Fruit fly (Drosophila melanogaster) whole organism, embryonic: Measurements from ENCODE around the gene BtbVII.

ENCODE experiments used
- Adf1 ChIP-seq: fragments of 200-800 bp; sonication (Bioruptor generic); IDR thresholded peaks from 2 replicates; pipeline ENCODE4 v1.3.6; 2022; ENCODE audit warnings: missing biosample characterization, missing genetic modification characterization
- BEAF-32 ChIP-seq: fragments of 200-800 bp; sonication (Bioruptor generic); optimal IDR thresholded peaks from 3 replicates; lab custom pipeline; 2017; ENCODE audit warnings: missing biosample characterization, missing genetic modification characterization, mild to moderate bottlenecking, moderate library complexity, missing genetic modification reagents
- Bteb2 ChIP-seq: fragments of 200-800 bp; sonication (Bioruptor generic); optimal IDR thresholded peaks from 2 replicates; lab custom pipeline; 2016; ENCODE audit warnings: missing biosample characterization, missing genetic modification characterization
- CG10321 ChIP-seq: fragments of 200-800 bp; sonication (Bioruptor generic); IDR thresholded peaks from 2 replicates; pipeline ENCODE4 v1.3.6; 2022; ENCODE audit warnings: missing biosample characterization, missing genetic modification characterization
- CG10431 ChIP-seq: fragments of 200-800 bp; sonication (Bioruptor generic); optimal IDR thresholded peaks from 3 replicates; lab custom pipeline; 2018; ENCODE audit warnings: missing biosample characterization, mild to moderate bottlenecking, missing genetic modification characterization
- CG10959 ChIP-seq: fragments of 200-800 bp; sonication (Bioruptor generic); IDR thresholded peaks from 2 replicates; pipeline ENCODE4 v1.3.6; 2022; ENCODE audit warnings: missing biosample characterization, missing genetic modification characterization
- CG14965 ChIP-seq: fragments of 200-800 bp; sonication (Bioruptor generic); optimal IDR thresholded peaks from 2 replicates; lab custom pipeline; 2016; ENCODE audit warnings: missing biosample characterization, missing genetic modification characterization, borderline replicate concordance
- CG15514 ChIP-seq: fragments of 200-800 bp; sonication (Bioruptor generic); optimal IDR thresholded peaks from 3 replicates; lab custom pipeline; 2017; ENCODE audit warnings: missing biosample characterization, missing genetic modification characterization, mild to moderate bottlenecking, moderate library complexity, missing genetic modification reagents
- CG15601 ChIP-seq: fragments of 200-800 bp; sonication (Bioruptor generic); optimal IDR thresholded peaks from 3 replicates; lab custom pipeline; 2019; ENCODE audit warnings: missing biosample characterization, mild to moderate bottlenecking, missing genetic modification characterization, moderate library complexity
- CG15696 ChIP-seq: fragments of 200-800 bp; sonication (Bioruptor generic); optimal IDR thresholded peaks from 2 replicates; lab custom pipeline; 2019; ENCODE audit warnings: missing biosample characterization, mild to moderate bottlenecking, missing genetic modification characterization, moderate library complexity
- CG4854 ChIP-seq: fragments of 200-800 bp; sonication (Bioruptor generic); optimal IDR thresholded peaks from 2 replicates; lab custom pipeline; 2016; ENCODE audit warnings: missing biosample characterization, missing genetic modification characterization, inconsistent platforms
- CG5245 ChIP-seq: fragments of 200-800 bp; sonication (Bioruptor generic); optimal IDR thresholded peaks from 3 replicates; lab custom pipeline; 2016; ENCODE audit warnings: missing biosample characterization, missing genetic modification characterization
- CG7271 ChIP-seq: fragments of 200-800 bp; sonication (Bioruptor generic); optimal IDR thresholded peaks from 2 replicates; lab custom pipeline; 2018; ENCODE audit warnings: missing biosample characterization, mild to moderate bottlenecking, missing genetic modification characterization, moderate library complexity
- CG7745 ChIP-seq: fragments of 200-800 bp; sonication (Bioruptor generic); optimal IDR thresholded peaks from 2 replicates; lab custom pipeline; 2018; ENCODE audit warnings: missing biosample characterization, mild to moderate bottlenecking, missing genetic modification characterization, moderate library complexity
- CG7928 ChIP-seq: fragments of 200-800 bp; sonication (Bioruptor generic); optimal IDR thresholded peaks from 2 replicates; lab custom pipeline; 2017; ENCODE audit warnings: missing biosample characterization, mild to moderate bottlenecking, missing genetic modification characterization
- CG8290 ChIP-seq, 3 experiments: fragments of 200-800 bp; sonication (Bioruptor generic); optimal IDR thresholded peaks; 2 replicates each; lab custom pipeline; 2016 to 2019; ENCODE audit warnings: missing biosample characterization in 3 of 3, missing genetic modification characterization in 3 of 3, mild to moderate bottlenecking in 2 of 3, moderate library complexity in 1 of 3
- CG9876 ChIP-seq: fragments of 200-800 bp; sonication (Bioruptor generic); optimal IDR thresholded peaks from 2 replicates; lab custom pipeline; 2016; ENCODE audit warnings: missing biosample characterization, missing genetic modification characterization
- Dip3 ChIP-seq: fragments of 200-800 bp; sonication (Bioruptor generic); optimal IDR thresholded peaks from 3 replicates; lab custom pipeline; 2016; ENCODE audit warnings: missing biosample characterization, missing genetic modification characterization
- Dp ChIP-seq: fragments of 200-800 bp; sonication (Bioruptor generic); optimal IDR thresholded peaks from 2 replicates; lab custom pipeline; 2018; ENCODE audit warnings: missing biosample characterization, mild to moderate bottlenecking, missing genetic modification characterization, moderate library complexity
- HLHmδ ChIP-seq: fragments of 200-800 bp; sonication (Bioruptor generic); optimal IDR thresholded peaks from 2 replicates; lab custom pipeline; 2018; ENCODE audit warnings: missing biosample characterization, mild to moderate bottlenecking, missing genetic modification characterization, moderate library complexity
- Hmr ChIP-seq: fragments of 200-800 bp; sonication (Bioruptor generic); optimal IDR thresholded peaks from 3 replicates; lab custom pipeline; 2017; ENCODE audit warnings: mild to moderate bottlenecking, missing biosample characterization, missing genetic modification reagents, missing genetic modification characterization
- Lhr ChIP-seq: fragments of 200-800 bp; sonication (Bioruptor generic); optimal IDR thresholded peaks from 3 replicates; lab custom pipeline; 2017; ENCODE audit warnings: mild to moderate bottlenecking, missing biosample characterization, missing genetic modification reagents, missing genetic modification characterization
- Meics ChIP-seq: fragments of 200-800 bp; sonication (Bioruptor generic); optimal IDR thresholded peaks from 2 replicates; lab custom pipeline; 2017; ENCODE audit warnings: missing biosample characterization, mild to moderate bottlenecking, missing genetic modification characterization
- NFAT ChIP-seq: fragments of 200-800 bp; sonication (Bioruptor generic); IDR thresholded peaks from 2 replicates; pipeline ENCODE4 v1.3.6; 2022; ENCODE audit warnings: missing biosample characterization, missing genetic modification characterization
- Nf-YA ChIP-seq: fragments of 200-800 bp; sonication (Bioruptor generic); IDR thresholded peaks from 2 replicates; pipeline ENCODE4 v1.3.6; 2022; ENCODE audit warnings: missing biosample characterization, missing genetic modification characterization
- Nf-YB ChIP-seq: fragments of 200-800 bp; sonication (Bioruptor generic); optimal IDR thresholded peaks from 3 replicates; lab custom pipeline; 2019; ENCODE audit warnings: missing biosample characterization, mild to moderate bottlenecking, missing genetic modification characterization, moderate library complexity
- Pdp1 ChIP-seq, 2 experiments: fragments of 200-800 bp; sonication (Bioruptor generic); optimal IDR thresholded peaks; 3 replicates each; lab custom pipeline; 2016; ENCODE audit warnings: missing biosample characterization in 2 of 2, missing genetic modification characterization in 2 of 2, mild to moderate bottlenecking in 1 of 2, moderate library complexity in 1 of 2
- Sin3A ChIP-seq: fragments of >200 bp; optimal IDR thresholded peaks from 2 replicates; lab custom pipeline; 2018
- Sox102F ChIP-seq: fragments of 200-800 bp; sonication (Bioruptor generic); optimal IDR thresholded peaks from 2 replicates; lab custom pipeline; 2018; ENCODE audit warnings: missing biosample characterization, mild to moderate bottlenecking, missing genetic modification characterization, moderate library complexity
- Sry-β ChIP-seq: fragments of 200-800 bp; sonication (Bioruptor generic); optimal IDR thresholded peaks from 2 replicates; lab custom pipeline; 2018; ENCODE audit warnings: missing biosample characterization, mild to moderate bottlenecking, missing genetic modification characterization, moderate library complexity
- ara ChIP-seq: fragments of 200-800 bp; sonication (Bioruptor generic); IDR thresholded peaks from 2 replicates; pipeline ENCODE4 v1.3.6; 2022; ENCODE audit warnings: missing biosample characterization, missing genetic modification characterization
- bcd ChIP-seq: fragments of 200-800 bp; sonication (Bioruptor generic); optimal IDR thresholded peaks from 2 replicates; lab custom pipeline; 2017; ENCODE audit warnings: missing biosample characterization, mild to moderate bottlenecking, missing genetic modification characterization
- bsh ChIP-seq, 2 experiments: fragments of 200-800 bp; sonication (Bioruptor generic); optimal IDR thresholded peaks; 2 replicates each; lab custom pipeline; 2017 to 2018; ENCODE audit warnings: mild to moderate bottlenecking in 2 of 2, missing biosample characterization in 2 of 2, missing genetic modification characterization in 2 of 2, moderate library complexity in 1 of 2
- crol ChIP-seq: fragments of 200-800 bp; sonication (Bioruptor generic); IDR thresholded peaks from 2 replicates; pipeline ENCODE4 v1.3.6; 2022; ENCODE audit warnings: missing biosample characterization, missing genetic modification characterization
- dimm ChIP-seq: fragments of 200-800 bp; sonication (Bioruptor generic); IDR thresholded peaks from 2 replicates; pipeline ENCODE4 v1.3.6; 2022; ENCODE audit warnings: missing biosample characterization, missing genetic modification characterization
- dysf ChIP-seq: fragments of 200-800 bp; sonication (Bioruptor generic); IDR thresholded peaks from 3 replicates; pipeline ENCODE4 v1.3.6; 2022; ENCODE audit warnings: missing biosample characterization, missing genetic modification characterization
- ind ChIP-seq: fragments of 200-800 bp; sonication (Bioruptor generic); optimal IDR thresholded peaks from 3 replicates; lab custom pipeline; 2016; ENCODE audit warnings: missing biosample characterization, missing genetic modification characterization
- klu ChIP-seq: fragments of 200-800 bp; sonication (Bioruptor generic); IDR thresholded peaks from 2 replicates; pipeline ENCODE4 v1.3.6; 2022; ENCODE audit warnings: missing biosample characterization, missing genetic modification characterization
- lov ChIP-seq, 2 experiments: fragments of 200-800 bp in 1 of 2; fragments of >200 bp in 1 of 2; sonication (Bioruptor generic) in 1 of 2; IDR thresholded peaks in 1 of 2; optimal IDR thresholded peaks in 1 of 2; 2 replicates in 1 of 2; 3 replicates in 1 of 2; pipeline versions ENCODE4 v1.3.6 to Lab custom; 2017 to 2022; ENCODE audit warnings: missing biosample characterization in 1 of 2, missing genetic modification characterization in 1 of 2
- luna ChIP-seq: fragments of 200-800 bp; sonication (Bioruptor generic); optimal IDR thresholded peaks from 2 replicates; lab custom pipeline; 2016; ENCODE audit warnings: missing biosample characterization, missing genetic modification characterization
- nerfin-1 ChIP-seq: fragments of 200-800 bp; sonication (Bioruptor generic); optimal IDR thresholded peaks from 3 replicates; lab custom pipeline; 2019; ENCODE audit warnings: missing biosample characterization, mild to moderate bottlenecking, missing genetic modification characterization, moderate library complexity
- pros ChIP-seq: fragments of 200-800 bp; sonication (Bioruptor generic); optimal IDR thresholded peaks from 3 replicates; lab custom pipeline; 2019; ENCODE audit warnings: missing biosample characterization, mild to moderate bottlenecking, missing genetic modification characterization, moderate library complexity
- sna ChIP-seq: fragments of 200-800 bp; sonication (Bioruptor generic); IDR thresholded peaks from 2 replicates; pipeline ENCODE4 v1.3.6; 2022; ENCODE audit warnings: missing biosample characterization, missing genetic modification characterization; ENCODE audit not compliant: partially characterized antibody
- stc ChIP-seq: fragments of 200-800 bp; sonication (Bioruptor generic); IDR thresholded peaks from 2 replicates; pipeline ENCODE4 v1.3.6; 2022; ENCODE audit warnings: missing biosample characterization, missing genetic modification characterization
- trem ChIP-seq: fragments of 200-800 bp; optimal IDR thresholded peaks from 3 replicates; lab custom pipeline; 2019; ENCODE audit warnings: missing biosample characterization, mild to moderate bottlenecking, missing genetic modification characterization, moderate library complexity
- vvl ChIP-seq: fragments of 200-800 bp; sonication (Bioruptor generic); IDR thresholded peaks from 2 replicates; pipeline ENCODE4 v1.3.6; 2022; ENCODE audit warnings: missing biosample characterization, missing genetic modification characterization

Gene BtbVII

dm6 chr3L:3148125-3149059 is at the start of gene BtbVII, which contains the start of gene Usp5 (continued):
- TF ChIP-seq Pdp1 (GFP tag; optimal IDR thresholded peaks at IDR 0.05; lab: Kevin White, UChicago) (peak; percentile 61 to 69), Adf1 (peak; percentile 48; the same call in 1 of the 2 replicates), Nf-YB (GFP tag; lab: Kevin White, UChicago) (peak; percentile 34), ara (GFP tag; lab: Robert Waterston, UW) (peak; percentile 12; the same call in 1 of the 2 replicates), CG15696 (tag; lab: Kevin White, UChicago) (peak; percentile 41), luna (GFP tag; lab: Kevin White, UChicago) (peak; percentile 48), CG10321 (no peak), Lhr (peak; percentile 72), CG7928 (GFP tag; lab: Kevin White, UChicago) (no peak), CG8290 (GFP tag; optimal IDR thresholded peaks at IDR 0.05; lab: Kevin White, UChicago) (peak; percentile 82), CG8290 (tag; optimal IDR thresholded peaks at IDR 0.05; lab: Kevin White, UChicago) (peak in 1 of 2 experiments; percentile 80), dysf (peak; percentile 62; the same call in 2 of the 3 replicates), Meics (GFP tag; lab: Kevin White, UChicago) (peak; percentile 23), CG5245 (GFP tag; lab: Kevin White, UChicago) (no peak), BEAF-32 (GFP tag; lab: Kevin White, UChicago) (peak; percentile 95), klu (GFP tag; lab: Robert Waterston, UW) (no peak), NFAT (GFP tag; lab: Robert Waterston, UW) (peak; percentile 67), bsh (GFP tag; optimal IDR thresholded peaks at IDR 0.05; lab: Kevin White, UChicago) (peak in 1 of 2 experiments; percentile 51), CG4854 (GFP tag; lab: Kevin White, UChicago) (peak; percentile 1), Nf-YA (no peak), Bteb2 (GFP tag; lab: Kevin White, UChicago) (peak; percentile 57), CG15601 (tag; lab: Kevin White, UChicago) (peak; percentile 54), ind (peak; percentile 46), pros (GFP tag; lab: Kevin White, UChicago) (no peak), CG15514 (GFP tag; lab: Kevin White, UChicago) (peak; percentile 100), Dip3 (peak; percentile 49), CG14965 (GFP tag; lab: Kevin White, UChicago) (no peak), CG7745 (tag; lab: Kevin White, UChicago) (no peak), Dp (GFP tag; lab: Kevin White, UChicago) (peak; percentile 44), sna (GFP tag; lab: Robert Waterston, UW) (peak; percentile 99), CG10431 (GFP tag; lab: Kevin White, UChicago) (no peak), nerfin-1 (tag; lab: Kevin White, UChicago) (peak; percentile 10), Sox102F (GFP tag; lab: Kevin White, UChicago) (no peak), dimm (GFP tag; lab: Robert Waterston, UW) (no peak), CG7271 (tag; lab: Kevin White, UChicago) (no peak), stc (GFP tag; lab: Robert Waterston, UW) (no peak), Sin3A (lab: Kevin White, UChicago) (peak; percentile 90), trem (tag; lab: Kevin White, UChicago) (peak; percentile 99), CG9876 (GFP tag; lab: Kevin White, UChicago) (peak; percentile 10), bcd (peak; percentile 37), lov (optimal IDR thresholded peaks at IDR 0.05; lab: Kevin White, UChicago) (no peak), lov (GFP tag; IDR thresholded peaks at IDR 0.05; lab: Robert Waterston, UW) (no peak), Hmr (peak; percentile 50), HLHmδ (GFP tag; lab: Kevin White, UChicago) (no peak), vvl (GFP tag; lab: Robert Waterston, UW) (peak; percentile 71; the same call in 1 of the 2 replicates), crol (GFP tag; lab: Robert Waterston, UW) (no peak), CG10959 (GFP tag; lab: Robert Waterston, UW) (no peak; the same call in 1 of the 2 replicates), Sry-β (GFP tag; lab: Kevin White, UChicago) (no peak)
